Worm (Caenorhabditis elegans) whole organism, midembryonic: Measurements from ENCODE around the gene C14A4.9.

ENCODE experiments used
- T22C8.4 ChIP-seq: fragments of 200-800 bp; sonication (Bioruptor generic); IDR thresholded peaks from 2 replicates; pipeline ENCODE4 v1.3.6; 2022; ENCODE audit warnings: missing genetic modification characterization, missing compliant biosample characterization
- cog-1 ChIP-seq: sonication (generic microtip); optimal IDR thresholded peaks from 2 replicates; lab custom pipeline; 2016; ENCODE audit warnings: missing genetic modification characterization, missing compliant biosample characterization
- flt-1 ChIP-seq: fragments of 200-800 bp; sonication (Bioruptor generic); IDR thresholded peaks from 2 replicates; pipeline ENCODE4 v1.3.6; 2022; ENCODE audit warnings: missing genetic modification characterization, missing compliant biosample characterization
- klf-2 ChIP-seq: fragments of 200-800 bp; sonication (Bioruptor generic); conservative IDR thresholded peaks from 2 replicates; pipeline ENCODE4 v1.3.6; 2022; ENCODE audit warnings: missing genetic modification reagents, missing genetic modification characterization, missing compliant biosample characterization
- med-1 ChIP-seq: sonication (generic microtip); optimal IDR thresholded peaks from 2 replicates; lab custom pipeline; 2017; ENCODE audit warnings: missing genetic modification characterization, mild to moderate bottlenecking, missing compliant biosample characterization, antibody characterized with exemption, missing genetic modification reagents; ENCODE audit not compliant: insufficient read depth
- tab-1 ChIP-seq: fragments of 200-800 bp; sonication (Bioruptor generic); IDR thresholded peaks from 2 replicates; pipeline ENCODE4 v1.3.6; 2022; ENCODE audit warnings: missing genetic modification characterization, missing compliant biosample characterization
- ztf-23 ChIP-seq: fragments of 200-800 bp; sonication (Bioruptor generic); IDR thresholded peaks from 2 replicates; pipeline ENCODE4 v1.3.6; 2022; ENCODE audit warnings: missing genetic modification reagents, missing genetic modification characterization, missing compliant biosample characterization
- ztf-29 ChIP-seq: fragments of 200-800 bp; sonication (Bioruptor generic); IDR thresholded peaks from 2 replicates; pipeline ENCODE4 v1.3.6; 2022; ENCODE audit warnings: missing genetic modification reagents, missing genetic modification characterization, missing compliant biosample characterization

ce11 chrII:10643403-10643802 is 44.3 kb downstream of the C14A4.9 start, which contains the start of gene M28.4:
- TF ChIP-seq med-1 (GFP tag; lab: Kevin White, UChicago) (no peak), cog-1 (tag; lab: Kevin White, UChicago) (no peak), flt-1 (no peak), ztf-29 (GFP tag; lab: Robert Waterston, UW) (no peak), T22C8.4 (GFP tag; lab: Robert Waterston, UW) (no peak), tab-1 (no peak), ztf-23 (GFP tag; lab: Robert Waterston, UW) (no peak), klf-2 (GFP tag; lab: Robert Waterston, UW) (no peak)
